Fruit fly (Drosophila melanogaster) whole organism, embryonic: Measurements from ENCODE around the gene Tim8.

Experiments
- Abd-B ChIP-seq: fragments of 200-800 bp; sonication (Bioruptor generic); optimal IDR thresholded peaks from 2 replicates; lab custom pipeline; 2018; ENCODE audit warnings: missing biosample characterization, mild to moderate bottlenecking, missing genetic modification characterization, moderate library complexity
- BtbVII ChIP-seq: fragments of 200-800 bp; sonication (Bioruptor generic); optimal IDR thresholded peaks from 3 replicates; lab custom pipeline; 2017; ENCODE audit warnings: missing biosample characterization, mild to moderate bottlenecking, missing genetic modification characterization
- C15 ChIP-seq: fragments of 200-800 bp; sonication (Bioruptor generic); IDR thresholded peaks from 3 replicates; pipeline ENCODE4 v1.3.6; 2022; ENCODE audit warnings: missing biosample characterization, missing genetic modification characterization
- CG10147 ChIP-seq: fragments of 200-800 bp; sonication (Bioruptor generic); optimal IDR thresholded peaks from 2 replicates; lab custom pipeline; 2019; ENCODE audit warnings: missing biosample characterization, mild to moderate bottlenecking, missing genetic modification characterization, moderate library complexity
- CG10979 ChIP-seq: fragments of 200-800 bp; sonication (Bioruptor generic); optimal IDR thresholded peaks from 2 replicates; lab custom pipeline; 2018; ENCODE audit warnings: missing biosample characterization, mild to moderate bottlenecking, missing genetic modification characterization, moderate library complexity
- CG11398 ChIP-seq: fragments of 200-800 bp; sonication (Bioruptor generic); optimal IDR thresholded peaks from 2 replicates; lab custom pipeline; 2016; ENCODE audit warnings: missing biosample characterization, missing genetic modification characterization
- CG11560 ChIP-seq: fragments of 200-800 bp; sonication (Bioruptor generic); IDR thresholded peaks from 3 replicates; pipeline ENCODE4 v1.3.6; 2022; ENCODE audit warnings: missing biosample characterization, missing genetic modification characterization
- CG11723 ChIP-seq: fragments of 200-800 bp; sonication (Bioruptor generic); optimal IDR thresholded peaks from 2 replicates; lab custom pipeline; 2017; ENCODE audit warnings: missing biosample characterization, mild to moderate bottlenecking, missing genetic modification characterization
- CG12071 ChIP-seq: fragments of 200-800 bp; sonication (Bioruptor generic); optimal IDR thresholded peaks from 3 replicates; lab custom pipeline; 2018; ENCODE audit warnings: missing biosample characterization, mild to moderate bottlenecking, missing genetic modification characterization
- CG12659 ChIP-seq: fragments of 200-800 bp; sonication (Bioruptor generic); optimal IDR thresholded peaks from 3 replicates; lab custom pipeline; 2017; ENCODE audit warnings: mild to moderate bottlenecking, missing biosample characterization, missing genetic modification reagents, missing genetic modification characterization
- CG13894 ChIP-seq: fragments of 200-800 bp; sonication (Bioruptor generic); optimal IDR thresholded peaks from 3 replicates; lab custom pipeline; 2018; ENCODE audit warnings: missing biosample characterization, mild to moderate bottlenecking, missing genetic modification characterization, moderate library complexity
- CG14710 ChIP-seq: fragments of 200-800 bp; sonication (Bioruptor generic); optimal IDR thresholded peaks from 3 replicates; lab custom pipeline; 2019; ENCODE audit warnings: missing biosample characterization, mild to moderate bottlenecking, missing genetic modification characterization, moderate library complexity
- CG15601 ChIP-seq: fragments of 200-800 bp; sonication (Bioruptor generic); optimal IDR thresholded peaks from 3 replicates; lab custom pipeline; 2019; ENCODE audit warnings: missing biosample characterization, mild to moderate bottlenecking, missing genetic modification characterization, moderate library complexity
- CG17186 ChIP-seq: fragments of 200-800 bp; sonication (Bioruptor generic); optimal IDR thresholded peaks from 3 replicates; lab custom pipeline; 2017; ENCODE audit warnings: missing biosample characterization, missing genetic modification reagents, missing genetic modification characterization
- CG17568 ChIP-seq: fragments of 200-800 bp; sonication (Bioruptor generic); optimal IDR thresholded peaks from 2 replicates; lab custom pipeline; 2018; ENCODE audit warnings: missing biosample characterization, mild to moderate bottlenecking, missing genetic modification characterization, moderate library complexity
- CG2678 ChIP-seq: fragments of 200-800 bp; sonication (Bioruptor generic); optimal IDR thresholded peaks from 3 replicates; lab custom pipeline; 2019; ENCODE audit warnings: missing biosample characterization, mild to moderate bottlenecking, missing genetic modification characterization, moderate library complexity
- CG30403 ChIP-seq: fragments of 200-800 bp; sonication (Bioruptor generic); optimal IDR thresholded peaks from 3 replicates; lab custom pipeline; 2016; ENCODE audit warnings: missing biosample characterization, missing genetic modification characterization
- CG3838 ChIP-seq: fragments of 200-800 bp; sonication (Bioruptor generic); optimal IDR thresholded peaks from 3 replicates; lab custom pipeline; 2016; ENCODE audit warnings: missing biosample characterization, missing genetic modification characterization
- CG6765 ChIP-seq: fragments of 200-800 bp; sonication (Bioruptor generic); optimal IDR thresholded peaks from 3 replicates; lab custom pipeline; 2017; ENCODE audit warnings: missing biosample characterization, mild to moderate bottlenecking, missing genetic modification characterization
- CG8290 ChIP-seq, 3 experiments: fragments of 200-800 bp; sonication (Bioruptor generic); optimal IDR thresholded peaks; 2 replicates each; lab custom pipeline; 2016 to 2019; ENCODE audit warnings: missing biosample characterization in 3 of 3, missing genetic modification characterization in 3 of 3, mild to moderate bottlenecking in 2 of 3, moderate library complexity in 1 of 3
- CG9437 ChIP-seq: fragments of 200-800 bp; sonication (Bioruptor generic); optimal IDR thresholded peaks from 2 replicates; lab custom pipeline; 2018; ENCODE audit warnings: missing biosample characterization, mild to moderate bottlenecking, missing genetic modification characterization
- CG9797 ChIP-seq: fragments of 200-800 bp; sonication (Bioruptor generic); optimal IDR thresholded peaks from 3 replicates; lab custom pipeline; 2018; ENCODE audit warnings: missing biosample characterization, mild to moderate bottlenecking, missing genetic modification characterization
- CoRest ChIP-seq: fragments of 200-800 bp; sonication (Bioruptor generic); optimal IDR thresholded peaks from 3 replicates; lab custom pipeline; 2018; ENCODE audit warnings: missing biosample characterization, mild to moderate bottlenecking, missing genetic modification characterization, moderate library complexity
- CrebB ChIP-seq: fragments of 200-800 bp; sonication (Bioruptor generic); optimal IDR thresholded peaks from 3 replicates; lab custom pipeline; 2018; ENCODE audit warnings: missing biosample characterization, mild to moderate bottlenecking, missing genetic modification characterization
- Dad ChIP-seq: fragments of 200-800 bp; sonication (Bioruptor generic); optimal IDR thresholded peaks from 3 replicates; lab custom pipeline; 2016; ENCODE audit warnings: missing biosample characterization, missing genetic modification characterization
- Dek ChIP-seq: fragments of 200-800 bp; sonication (Bioruptor generic); optimal IDR thresholded peaks from 3 replicates; lab custom pipeline; 2019; ENCODE audit warnings: missing biosample characterization, mild to moderate bottlenecking, missing genetic modification characterization, moderate library complexity
- Drgx ChIP-seq: fragments of 200-800 bp; sonication (Bioruptor generic); IDR thresholded peaks from 2 replicates; pipeline ENCODE4 v1.3.6; 2022; ENCODE audit warnings: missing biosample characterization, missing genetic modification characterization
- ERR ChIP-seq: fragments of 200-800 bp; sonication (Bioruptor generic); optimal IDR thresholded peaks from 2 replicates; lab custom pipeline; 2016; ENCODE audit warnings: missing biosample characterization, missing genetic modification characterization
- Elba2 ChIP-seq: fragments of 200-800 bp; sonication (Bioruptor generic); optimal IDR thresholded peaks from 3 replicates; lab custom pipeline; 2016; ENCODE audit warnings: missing biosample characterization, missing genetic modification characterization
- Fer3 ChIP-seq: fragments of 200-800 bp; sonication (Bioruptor generic); optimal IDR thresholded peaks from 2 replicates; lab custom pipeline; 2018; ENCODE audit warnings: missing biosample characterization, mild to moderate bottlenecking, missing genetic modification characterization, moderate library complexity
- H2.0 ChIP-seq: fragments of 200-800 bp; sonication (Bioruptor generic); IDR thresholded peaks from 2 replicates; pipeline ENCODE4 v1.3.6; 2022; ENCODE audit warnings: missing biosample characterization, missing genetic modification characterization
- Mad ChIP-seq: fragments of 200-800 bp; sonication (Bioruptor generic); optimal IDR thresholded peaks from 2 replicates; lab custom pipeline; 2016; ENCODE audit warnings: missing biosample characterization, missing genetic modification characterization
- Myb ChIP-seq: fragments of 200-800 bp; sonication (Bioruptor generic); optimal IDR thresholded peaks from 2 replicates; lab custom pipeline; 2016; ENCODE audit warnings: missing biosample characterization, missing genetic modification characterization
- Rfx ChIP-seq: fragments of 200-800 bp; sonication (Bioruptor generic); IDR thresholded peaks from 2 replicates; pipeline ENCODE4 v1.3.6; 2022; ENCODE audit warnings: missing biosample characterization, missing genetic modification characterization
- Rx ChIP-seq: fragments of 200-800 bp; sonication (Bioruptor generic); IDR thresholded peaks from 2 replicates; pipeline ENCODE4 v1.3.6; 2022; ENCODE audit warnings: missing biosample characterization, missing genetic modification characterization
- ap ChIP-seq: fragments of 200-800 bp; sonication (Bioruptor generic); IDR thresholded peaks from 2 replicates; pipeline ENCODE4 v1.3.6; 2022; ENCODE audit warnings: missing biosample characterization, missing genetic modification characterization
- bigmax ChIP-seq: fragments of 200-800 bp; sonication (Bioruptor generic); optimal IDR thresholded peaks from 2 replicates; lab custom pipeline; 2018; ENCODE audit warnings: missing biosample characterization, mild to moderate bottlenecking, missing genetic modification characterization
- chn ChIP-seq: fragments of 200-800 bp; sonication (Bioruptor generic); optimal IDR thresholded peaks from 2 replicates; lab custom pipeline; 2016; ENCODE audit warnings: missing biosample characterization, missing genetic modification characterization
- crc ChIP-seq: fragments of 200-800 bp; sonication (Bioruptor generic); optimal IDR thresholded peaks from 2 replicates; lab custom pipeline; 2016; ENCODE audit warnings: missing biosample characterization, missing genetic modification characterization
- gem ChIP-seq: fragments of 200-800 bp; sonication (Bioruptor generic); optimal IDR thresholded peaks from 2 replicates; lab custom pipeline; 2019; ENCODE audit warnings: missing biosample characterization, mild to moderate bottlenecking, missing genetic modification characterization, moderate library complexity
- grau ChIP-seq: fragments of 200-800 bp; optimal IDR thresholded peaks from 3 replicates; lab custom pipeline; 2019; ENCODE audit warnings: missing biosample characterization, mild to moderate bottlenecking, missing genetic modification characterization, moderate library complexity
- hkb ChIP-seq, 2 experiments: fragments of 200-800 bp in 1 of 2; fragments of >200 bp in 1 of 2; sonication (Bioruptor generic) in 1 of 2; IDR thresholded peaks in 1 of 2; optimal IDR thresholded peaks in 1 of 2; 2 replicates each; pipeline versions ENCODE4 v1.3.6 to Lab custom; 2017 to 2022; ENCODE audit warnings: missing biosample characterization in 1 of 2, missing genetic modification characterization in 1 of 2
- nmo ChIP-seq: fragments of 200-800 bp; sonication (Bioruptor generic); optimal IDR thresholded peaks from 2 replicates; lab custom pipeline; 2018; ENCODE audit warnings: missing biosample characterization, mild to moderate bottlenecking, missing genetic modification characterization, moderate library complexity
- psq ChIP-seq: fragments of 200-800 bp; sonication (Bioruptor generic); optimal IDR thresholded peaks from 2 replicates; lab custom pipeline; 2017; ENCODE audit warnings: missing biosample characterization, missing genetic modification characterization
- ranshi ChIP-seq: fragments of 200-800 bp; sonication (Bioruptor generic); IDR thresholded peaks from 2 replicates; pipeline ENCODE4 v1.3.6; 2022; ENCODE audit warnings: missing biosample characterization, missing genetic modification characterization
- sisA ChIP-seq: fragments of 200-800 bp; sonication (Bioruptor generic); IDR thresholded peaks from 2 replicates; pipeline ENCODE4 v1.3.6; 2022; ENCODE audit warnings: missing biosample characterization, missing genetic modification characterization
- slbo ChIP-seq: fragments of 200-800 bp; sonication (Bioruptor generic); IDR thresholded peaks from 2 replicates; pipeline ENCODE4 v1.3.6; 2022; ENCODE audit warnings: missing biosample characterization, missing genetic modification characterization
- sob ChIP-seq: fragments of 200-800 bp; sonication (Bioruptor generic); IDR thresholded peaks from 2 replicates; pipeline ENCODE4 v1.3.6; 2022; ENCODE audit warnings: missing biosample characterization, missing genetic modification characterization
- tgo ChIP-seq: fragments of 200-800 bp; sonication (Bioruptor generic); IDR thresholded peaks from 3 replicates; pipeline ENCODE4 v1.3.6; 2022; ENCODE audit warnings: missing biosample characterization, missing genetic modification characterization
- wdn ChIP-seq: fragments of 200-800 bp; sonication (Bioruptor generic); IDR thresholded peaks from 2 replicates; pipeline ENCODE4 v1.3.6; 2022; ENCODE audit warnings: missing biosample characterization, missing genetic modification characterization

The Tim8 gene

DNA sequence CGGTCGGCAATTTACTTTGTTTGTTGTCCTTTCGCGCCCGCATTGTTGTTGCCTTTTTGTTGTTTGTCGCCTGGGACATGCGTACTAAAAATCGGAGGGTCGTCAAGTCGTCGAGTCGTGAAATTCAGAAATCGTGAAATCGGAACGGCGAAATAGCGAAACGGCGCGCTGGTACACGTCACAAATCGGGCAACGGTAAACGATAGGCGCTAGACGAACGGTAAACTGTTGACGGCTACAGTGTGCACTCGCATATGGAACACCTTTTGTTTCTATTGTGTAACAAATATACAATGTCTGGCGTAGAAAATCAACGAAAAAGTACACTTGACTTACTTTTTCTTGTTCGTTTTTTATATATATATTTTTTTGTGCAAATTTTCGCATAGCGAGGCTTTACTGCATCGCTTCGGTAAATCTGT, 15.8 kb downstream of the Tim8 start (continued):
- peak; percentile 73 for TF ChIP-seq BtbVII (GFP tag; lab: Kevin White, UChicago)
- TF ChIP-seq slbo (GFP tag; lab: Robert Waterston, UW) = peak; percentile 92
- peak; percentile 54 for TF ChIP-seq nmo
- peak; percentile 81 for TF ChIP-seq CG13894 (tag; lab: Kevin White, UChicago)
- peak; percentile 77; the same call in 2 of the 3 replicates for TF ChIP-seq CG11560
- peak; percentile 10 for TF ChIP-seq crc (GFP tag; lab: Kevin White, UChicago)
- peak; percentile 71 for TF ChIP-seq CG12659 (GFP tag; lab: Kevin White, UChicago)
- peak; percentile 68 for TF ChIP-seq CG10147 (GFP tag; lab: Kevin White, UChicago)
- peak; percentile 90 for TF ChIP-seq Rfx (GFP tag; lab: Robert Waterston, UW)
- peak; percentile 59 for TF ChIP-seq ap
- peak; percentile 62 for TF ChIP-seq Abd-B (GFP tag; lab: Kevin White, UChicago)
- no peak for TF ChIP-seq CG14710
- peak; percentile 75 for TF ChIP-seq gem (tag; lab: Kevin White, UChicago)
- TF ChIP-seq CG2678 (tag; lab: Kevin White, UChicago) = peak; percentile 83
- no peak for TF ChIP-seq CG8290 (GFP tag; optimal IDR thresholded peaks at IDR 0.05; lab: Kevin White, UChicago)
- TF ChIP-seq CG8290 (tag; optimal IDR thresholded peaks at IDR 0.05; lab: Kevin White, UChicago) = peak in 1 of 2 experiments; percentile 47
- peak; percentile 17 for TF ChIP-seq Dad
- TF ChIP-seq Drgx (GFP tag; lab: Robert Waterston, UW) = peak; percentile 66
- TF ChIP-seq chn = peak; percentile 43
- peak; percentile 54 for TF ChIP-seq CG12071 (GFP tag; lab: Kevin White, UChicago)
- peak; percentile 49; the same call in 1 of the 2 replicates for TF ChIP-seq H2.0 (GFP tag; lab: Robert Waterston, UW)
- no peak for TF ChIP-seq bigmax
- TF ChIP-seq CG11398 (GFP tag; lab: Kevin White, UChicago) = no peak
- no peak for TF ChIP-seq CG9797 (GFP tag; lab: Kevin White, UChicago)
- peak; percentile 78 for TF ChIP-seq sisA (GFP tag; lab: Robert Waterston, UW)
- TF ChIP-seq CG3838 (GFP tag; lab: Kevin White, UChicago) = no peak
- TF ChIP-seq ranshi (GFP tag; lab: Robert Waterston, UW) = peak; percentile 77
- no peak for TF ChIP-seq Elba2 (GFP tag; lab: Kevin White, UChicago)
- 0 out of 3 replicates have a peak, but pooled peaks have one; percentile 49 for TF ChIP-seq C15 (GFP tag; lab: Robert Waterston, UW)
- TF ChIP-seq CG15601 (tag; lab: Kevin White, UChicago) = no peak
- no peak for TF ChIP-seq CG17186 (GFP tag; lab: Kevin White, UChicago)
- peak; percentile 88 for TF ChIP-seq sob (GFP tag; lab: Robert Waterston, UW)
- TF ChIP-seq CoRest (tag; lab: Kevin White, UChicago) = peak; percentile 61
- TF ChIP-seq ERR (GFP tag; lab: Kevin White, UChicago) = peak; percentile 2
- peak; percentile 29 for TF ChIP-seq CrebB
- TF ChIP-seq Myb (GFP tag; lab: Kevin White, UChicago) = peak; percentile 36
- TF ChIP-seq hkb (optimal IDR thresholded peaks at IDR 0.05; lab: Kevin White, UChicago) = no peak
- TF ChIP-seq hkb (GFP tag; IDR thresholded peaks at IDR 0.05; lab: Robert Waterston, UW) = peak; percentile 73
- TF ChIP-seq CG30403 (GFP tag; lab: Kevin White, UChicago) = peak; percentile 63
- peak; percentile 69 for TF ChIP-seq Dek
- TF ChIP-seq Rx (GFP tag; lab: Robert Waterston, UW) = peak; percentile 52; the same call in 1 of the 2 replicates
- no peak for TF ChIP-seq CG10979
- TF ChIP-seq wdn (GFP tag; lab: Robert Waterston, UW) = peak; percentile 70
- peak; percentile 44 for TF ChIP-seq CG17568 (GFP tag; lab: Kevin White, UChicago)
- TF ChIP-seq psq (GFP tag; lab: Kevin White, UChicago) = no peak
- peak; percentile 90 for TF ChIP-seq grau (tag; lab: Kevin White, UChicago)
- no peak for TF ChIP-seq CG11723 (GFP tag; lab: Kevin White, UChicago)
- TF ChIP-seq CG6765 = peak; percentile 64
- no peak for TF ChIP-seq CG9437
- TF ChIP-seq Fer3 = peak; percentile 77
- no peak for TF ChIP-seq Mad (GFP tag; lab: Kevin White, UChicago)
- TF ChIP-seq tgo (GFP tag; lab: Robert Waterston, UW) = peak; percentile 79
